Worm (Caenorhabditis elegans) whole organism, young adult: Measurements from ENCODE around the gene F38B2.4.

Experiments used
- bed-2 ChIP-seq: fragments of 200-800 bp; sonication (Bioruptor generic); IDR thresholded peaks from 2 replicates; pipeline ENCODE4 v1.3.6; 2022; ENCODE audit warnings: missing genetic modification reagents, missing genetic modification characterization, missing compliant biosample characterization
- ceh-100 ChIP-seq: fragments of 200-800 bp; sonication (Bioruptor generic); IDR thresholded peaks from 2 replicates; pipeline ENCODE4 v1.3.6; 2022; ENCODE audit warnings: missing genetic modification reagents, missing genetic modification characterization, missing compliant biosample characterization
- egl-44 ChIP-seq: fragments of 200-800 bp; sonication (Bioruptor generic); IDR thresholded peaks from 2 replicates; pipeline ENCODE4 v1.3.6; 2022; ENCODE audit warnings: missing genetic modification reagents, missing genetic modification characterization, missing compliant biosample characterization
- ets-4 ChIP-seq: fragments of 200-800 bp; sonication (Bioruptor generic); optimal IDR thresholded peaks from 2 replicates; lab custom pipeline; 2018; ENCODE audit warnings: mild to moderate bottlenecking, missing genetic modification characterization, missing compliant biosample characterization
- fkh-3 ChIP-seq: sonication (generic microtip); optimal IDR thresholded peaks from 2 replicates; lab custom pipeline; 2016; ENCODE audit warnings: mild to moderate bottlenecking, missing genetic modification characterization, missing compliant biosample characterization
- him-1 ChIP-seq: sonication (generic microtip); optimal IDR thresholded peaks from 2 replicates; lab custom pipeline; 2016; ENCODE audit warnings: missing genotype, missing genetic modification reagents, missing genetic modification characterization, missing compliant biosample characterization
- hmg-20 ChIP-seq: fragments of 200-800 bp; sonication (Bioruptor generic); IDR thresholded peaks from 2 replicates; pipeline ENCODE4 v1.3.6; 2022; ENCODE audit warnings: missing genetic modification reagents, missing genetic modification characterization, missing compliant biosample characterization
- rcor-1 ChIP-seq: fragments of 200-800 bp; sonication (Bioruptor generic); IDR thresholded peaks from 2 replicates; pipeline ENCODE4 v1.3.6; 2022; ENCODE audit warnings: missing genetic modification reagents, missing genetic modification characterization, missing compliant biosample characterization
- tbx-9 ChIP-seq: sonication (generic microtip); optimal IDR thresholded peaks from 2 replicates; lab custom pipeline; 2016; ENCODE audit warnings: borderline replicate concordance, missing genetic modification characterization, inconsistent platforms, missing compliant biosample characterization
- xnd-1 ChIP-seq: sonication (generic microtip); optimal IDR thresholded peaks from 2 replicates; lab custom pipeline; 2016; ENCODE audit warnings: missing genotype, missing genetic modification reagents, missing genetic modification characterization, missing compliant biosample characterization
- ztf-28 ChIP-seq: fragments of 200-800 bp; sonication (Bioruptor generic); IDR thresholded peaks from 2 replicates; pipeline ENCODE4 v1.3.6; 2022; ENCODE audit warnings: missing genetic modification reagents, missing genetic modification characterization, missing compliant biosample characterization
- ztf-3 ChIP-seq: fragments of 200-800 bp; sonication (Bioruptor generic); optimal IDR thresholded peaks from 2 replicates; lab custom pipeline; 2018; ENCODE audit warnings: mild to moderate bottlenecking, missing genetic modification characterization, missing compliant biosample characterization

DNA sequence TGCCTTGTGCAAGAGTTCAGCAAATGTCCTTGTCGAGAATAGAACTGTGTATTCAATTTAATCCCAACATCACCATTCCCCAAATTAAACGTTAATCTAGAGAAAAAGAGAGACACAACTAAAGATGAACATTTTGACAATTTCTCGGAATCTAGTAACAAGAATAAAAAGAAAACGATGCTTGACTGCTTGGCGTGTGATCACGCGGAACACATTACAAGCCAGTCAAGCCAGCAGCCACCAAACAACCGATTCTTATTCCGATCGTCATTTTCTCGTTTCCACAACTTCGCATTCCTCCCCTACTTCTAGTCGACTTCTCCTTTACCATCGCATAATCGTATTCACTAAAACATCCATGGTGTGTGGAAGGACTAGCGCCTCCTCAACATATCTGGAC is 38.1 kb downstream of the F38B2.4 start:
- TF ChIP-seq tbx-9 (tag; lab: Kevin White, UChicago) = no peak
- TF ChIP-seq hmg-20 (GFP tag; lab: Robert Waterston, UW) = no peak
- TF ChIP-seq fkh-3 = no peak
- no peak for TF ChIP-seq ets-4
- TF ChIP-seq bed-2 (GFP tag; lab: Robert Waterston, UW) = no peak
- TF ChIP-seq egl-44 (GFP tag; lab: Robert Waterston, UW) = no peak
- no peak for TF ChIP-seq rcor-1
- TF ChIP-seq ceh-100 (GFP tag; lab: Robert Waterston, UW) = no peak
- TF ChIP-seq ztf-28 (GFP tag; lab: Robert Waterston, UW) = no peak
- no peak for TF ChIP-seq him-1
- no peak for TF ChIP-seq xnd-1 (tag; lab: Kevin White, UChicago)
- no peak for TF ChIP-seq ztf-3 (GFP tag; lab: Kevin White, UChicago)
